Fruit fly (Drosophila melanogaster) whole organism, wandering third instar larva: ENCODE data around the gene RtcB.

Experiments used
- Hr78 ChIP-seq: fragments of >200 bp; optimal IDR thresholded peaks from 2 replicates; lab custom pipeline; 2017; ENCODE audit warnings: missing biosample characterization, missing genetic modification characterization
- N ChIP-seq: fragments of >200 bp; optimal IDR thresholded peaks from 2 replicates; lab custom pipeline; 2018; ENCODE audit warnings: missing biosample characterization, missing external identifiers, missing genetic modification characterization
- usp ChIP-seq: fragments of >200 bp; optimal IDR thresholded peaks from 2 replicates; lab custom pipeline; 2017; ENCODE audit warnings: missing biosample characterization, missing genetic modification characterization

dm6 chr2L:19480406-19481334 lies 50.2 kb downstream of the RtcB start:
- TF ChIP-seq N (GFP tag; lab: Kevin White, UChicago): no peak
- TF ChIP-seq usp: no peak
- TF ChIP-seq Hr78 (GFP tag; lab: Kevin White, UChicago): no peak
